Worm (Caenorhabditis elegans) whole organism, L4/young adult: ENCODE results near the gene Y53G8AL.1.

ENCODE experiments used
- W03F9.2 ChIP-seq: fragments of 150-350 bp; optimal IDR thresholded peaks from 2 replicates; lab custom pipeline; 2014; ENCODE audit warnings: missing biosample characterization, missing genetic modification characterization
- dao-5 ChIP-seq: sonication (generic microtip); optimal IDR thresholded peaks from 2 replicates; lab custom pipeline; 2016; ENCODE audit warnings: missing genotype, missing genetic modification characterization, moderate library complexity, missing compliant biosample characterization
- him-1 ChIP-seq: sonication (generic microtip); optimal IDR thresholded peaks from 2 replicates; lab custom pipeline; 2016; ENCODE audit warnings: missing genotype, missing genetic modification reagents, missing genetic modification characterization, missing compliant biosample characterization

The Y53G8AL.1 gene

ce11 chrIII:3232650-3233152 is at the start of gene Y53G8AL.1:
Gene Y53G8AL.1 (plus strand): TSS chrIII:3233102.
- TF ChIP-seq him-1, result no peak
- TF ChIP-seq dao-5 (tag; lab: Kevin White, UChicago), result no peak
- TF ChIP-seq W03F9.2 (tag; lab: Kevin White, UChicago), result no peak

- TF ChIP-seq him-1 (no peak), dao-5 (tag; lab: Kevin White, UChicago) (no peak), W03F9.2 (tag; lab: Kevin White, UChicago) (no peak)
These were observed 49.5 kb upstream of the Y53G8AL.1 start, which contains the start of gene lmtr-5 for ce11 chrIII:3183377-3183776. Gene lmtr-5 (plus strand): TSS chrIII:3183677.

- TF ChIP-seq him-1 (no peak), W03F9.2 (tag; lab: Kevin White, UChicago) (no peak), dao-5 (tag; lab: Kevin White, UChicago) (no peak)
These were observed 47.7 kb upstream of the Y53G8AL.1 start for ce11 chrIII:3185232-3185631.

ce11 chrIII:3185980-3186379 is 46.9 kb upstream of the Y53G8AL.1 start, which contains the start of gene mks-1:
Gene mks-1 (plus strand): TSS chrIII:3186280.
- TF ChIP-seq W03F9.2 (tag; lab: Kevin White, UChicago), result no peak
- TF ChIP-seq dao-5 (tag; lab: Kevin White, UChicago), result no peak
- no peak for TF ChIP-seq him-1

ce11 chrIII:3188564-3188963 is 44.3 kb upstream of the Y53G8AL.1 start:
- no peak for TF ChIP-seq dao-5 (tag; lab: Kevin White, UChicago)
- TF ChIP-seq him-1, result no peak
- TF ChIP-seq W03F9.2 (tag; lab: Kevin White, UChicago), result no peak

- TF ChIP-seq him-1, result no peak
- TF ChIP-seq W03F9.2 (tag; lab: Kevin White, UChicago), result no peak
- TF ChIP-seq dao-5 (tag; lab: Kevin White, UChicago), result no peak
These were observed 42.2 kb upstream of the Y53G8AL.1 start for ce11 chrIII:3190660-3191059.

ce11 chrIII:3191195-3191594 is 41.7 kb upstream of the Y53G8AL.1 start, which contains the start of gene R148.8:
Gene R148.8 (plus strand): TSS chrIII:3191495.
- no peak for TF ChIP-seq him-1
- no peak for TF ChIP-seq dao-5 (tag; lab: Kevin White, UChicago)
- no peak for TF ChIP-seq W03F9.2 (tag; lab: Kevin White, UChicago)

ce11 chrIII:3191729-3192128 is 41.2 kb upstream of the Y53G8AL.1 start:
- TF ChIP-seq dao-5 (tag; lab: Kevin White, UChicago), result no peak
- no peak for TF ChIP-seq W03F9.2 (tag; lab: Kevin White, UChicago)
- no peak for TF ChIP-seq him-1

- TF ChIP-seq dao-5 (tag; lab: Kevin White, UChicago) (no peak), him-1 (no peak), W03F9.2 (tag; lab: Kevin White, UChicago) (no peak)
These were observed 35.0 kb upstream of the Y53G8AL.1 start for ce11 chrIII:3197904-3198303.

- TF ChIP-seq dao-5 (tag; lab: Kevin White, UChicago), result no peak
- TF ChIP-seq W03F9.2 (tag; lab: Kevin White, UChicago), result no peak
- TF ChIP-seq him-1, result no peak
These were observed 34.6 kb upstream of the Y53G8AL.1 start, which contains the start of gene R148.7 for ce11 chrIII:3198307-3198706. Gene R148.7 (minus strand): TSS chrIII:3198407.

- TF ChIP-seq dao-5 (tag; lab: Kevin White, UChicago) (no peak), him-1 (no peak), W03F9.2 (tag; lab: Kevin White, UChicago) (no peak)
These were observed 33.5 kb upstream of the Y53G8AL.1 start, which contains the start of gene heh-1 for ce11 chrIII:3199416-3199815. Gene heh-1 (minus strand): TSS chrIII:3199516.

- TF ChIP-seq dao-5 (tag; lab: Kevin White, UChicago) (no peak), W03F9.2 (tag; lab: Kevin White, UChicago) (no peak), him-1 (no peak)
These were observed 32.3 kb upstream of the Y53G8AL.1 start for ce11 chrIII:3200563-3200962.

ce11 chrIII:3203589-3203988 is 29.3 kb upstream of the Y53G8AL.1 start:
- TF ChIP-seq W03F9.2 (tag; lab: Kevin White, UChicago) (no peak), him-1 (no peak), dao-5 (tag; lab: Kevin White, UChicago) (no peak)

ce11 chrIII:3219050-3219449 is 13.9 kb upstream of the Y53G8AL.1 start, which contains the start of gene frm-8:
Gene frm-8 (minus strand): TSS chrIII:3219150.
- TF ChIP-seq him-1 (no peak), dao-5 (tag; lab: Kevin White, UChicago) (no peak), W03F9.2 (tag; lab: Kevin White, UChicago) (no peak)

- no peak for TF ChIP-seq him-1
- no peak for TF ChIP-seq dao-5 (tag; lab: Kevin White, UChicago)
- no peak for TF ChIP-seq W03F9.2 (tag; lab: Kevin White, UChicago)
These were observed 12.6 kb upstream of the Y53G8AL.1 start for ce11 chrIII:3220287-3220686.
